Fruit fly (Drosophila melanogaster): Measurements from ENCODE around the gene bves.

bves gene

DNA sequence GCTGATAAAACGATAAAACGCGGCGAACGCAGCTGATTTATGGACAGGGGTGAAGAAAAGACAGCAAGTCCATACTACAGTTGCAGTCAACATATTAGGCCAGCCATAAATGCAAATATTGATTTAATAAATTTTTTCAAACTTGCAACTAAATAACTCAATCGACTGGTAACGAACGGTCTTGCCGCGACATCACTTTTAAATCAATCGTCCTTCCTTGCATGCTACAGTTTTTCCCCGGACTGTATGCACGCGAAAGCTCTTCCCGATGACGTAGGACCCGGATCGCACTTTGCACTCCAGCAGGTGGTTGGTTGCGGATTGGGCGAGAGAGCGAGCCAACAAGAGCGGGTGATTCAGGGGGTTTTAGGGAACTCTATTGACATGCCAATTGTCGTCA is 11.2 kb downstream of the bves start (continued):
- TF ChIP-seq Sox102F (GFP tag; optimal IDR thresholded peaks at IDR 0.05) (peak; percentile 5), CG7839 (tag; optimal IDR thresholded peaks at IDR 0.05) (peak; percentile 9), CG9817 (tag; optimal IDR thresholded peaks at IDR 0.05) (peak; percentile 17), pzg (GFP tag; optimal IDR thresholded peaks at IDR 0.05) (no peak), run (tag; optimal IDR thresholded peaks at IDR 0.05) (no peak), kay (GFP tag; optimal IDR thresholded peaks at IDR 0.05) (no peak), gsb (GFP tag; IDR thresholded peaks at IDR 0.05) (no peak), sug (tag; optimal IDR thresholded peaks at IDR 0.05) (no peak), CG10654 (GFP tag; optimal IDR thresholded peaks at IDR 0.05) (no peak), NK7.1 (GFP tag; optimal IDR thresholded peaks at IDR 0.05) (no peak), tna (GFP tag; IDR thresholded peaks at IDR 0.05; ENCODE audit: partially characterized antibody) (no peak), ci (GFP tag; IDR thresholded peaks at IDR 0.05) (0 out of 3 replicates have a peak, but pooled peaks have one; percentile 34), CG31365 (tag; optimal IDR thresholded peaks at IDR 0.05) (no peak), lov (optimal IDR thresholded peaks at IDR 0.05) (no peak), lov (GFP tag; IDR thresholded peaks at IDR 0.05) (no peak), ssp (GFP tag; IDR thresholded peaks at IDR 0.05) (0 out of 2 replicates have a peak, but pooled peaks have one; percentile 8), CG14710 (tag; optimal IDR thresholded peaks at IDR 0.05) (no peak), sob (GFP tag; IDR thresholded peaks at IDR 0.05) (0 out of 2 replicates have a peak, but pooled peaks have one; percentile 24), Xbp1 (GFP tag; optimal IDR thresholded peaks at IDR 0.05) (no peak), cwo (GFP tag; optimal IDR thresholded peaks at IDR 0.05) (no peak), Hr51 (GFP tag; optimal IDR thresholded peaks at IDR 0.05) (no peak), usp (GFP tag; optimal IDR thresholded peaks at IDR 0.05) (no peak), CG18476 (GFP tag; optimal IDR thresholded peaks at IDR 0.05) (no peak), HLHmδ (GFP tag; optimal IDR thresholded peaks at IDR 0.05) (no peak), CG8290 (GFP tag; optimal IDR thresholded peaks at IDR 0.05) (no peak), CG8290 (tag; optimal IDR thresholded peaks at IDR 0.05) (peak in 1 of 2 experiments; percentile 47), danr (GFP tag; IDR thresholded peaks at IDR 0.05) (0 out of 2 replicates have a peak, but pooled peaks have one; percentile 21), ac (GFP tag; optimal IDR thresholded peaks at IDR 0.05) (no peak), CG32767 (GFP tag; IDR thresholded peaks at IDR 0.05) (no peak), pita (GFP tag; optimal IDR thresholded peaks at IDR 0.05) (no peak), Med (GFP tag) (peak; percentile 78), CG33557 (GFP tag; optimal IDR thresholded peaks at IDR 0.05) (no peak), CG2875 (GFP tag; optimal IDR thresholded peaks at IDR 0.05) (no peak), chinmo (GFP tag; IDR thresholded peaks at IDR 0.05; ENCODE audit: partially characterized antibody) (no peak), NC2β (GFP tag; optimal IDR thresholded peaks at IDR 0.05) (no peak), Vsx1 (GFP tag; optimal IDR thresholded peaks at IDR 0.05) (no peak), CG34376 (GFP tag; optimal IDR thresholded peaks at IDR 0.05) (no peak), sima (GFP tag; optimal IDR thresholded peaks at IDR 0.05) (no peak), Bdp1 (GFP tag; optimal IDR thresholded peaks at IDR 0.05) (no peak), CG7928 (GFP tag; optimal IDR thresholded peaks at IDR 0.05) (no peak), h (optimal IDR thresholded peaks at IDR 0.05) (no peak), CG43689 (GFP tag; IDR thresholded peaks at IDR 0.05) (no peak), al (GFP tag; IDR thresholded peaks at IDR 0.05) (no peak), CG7786 (GFP tag; optimal IDR thresholded peaks at IDR 0.05) (no peak), CG11504 (tag; optimal IDR thresholded peaks at IDR 0.05) (peak; percentile 15), Ada2b (GFP tag; IDR thresholded peaks at IDR 0.05) (peak; percentile 24; the same call in 1 of the 2 replicates), CG30020 (tag; optimal IDR thresholded peaks at IDR 0.05) (no peak), Nf-YC (tag; optimal IDR thresholded peaks at IDR 0.05) (no peak), CG6683 (GFP tag; optimal IDR thresholded peaks at IDR 0.05) (no peak), B-H2 (GFP tag; optimal IDR thresholded peaks at IDR 0.05) (no peak), BEAF-32 (GFP tag; optimal IDR thresholded peaks at IDR 0.05) (no peak), CG11456 (GFP tag; IDR thresholded peaks at IDR 0.05) (peak; percentile 64; the same call in 1 of the 3 replicates)

Data from whole organism, embryonic.